Fruit fly (Drosophila melanogaster): ENCODE data around the gene CG14053.

dm6 chrX:2170424-2170823, 23.3 kb downstream of the CG14053 start:
- TF ChIP-seq CG8478 (optimal IDR thresholded peaks at IDR 0.05), result no peak
- no peak for TF ChIP-seq CTCF (optimal IDR thresholded peaks at IDR 0.05)

Measured in S2 (cell line).